Worm (Caenorhabditis elegans): Measurements from ENCODE around the gene mnp-1.

DNA sequence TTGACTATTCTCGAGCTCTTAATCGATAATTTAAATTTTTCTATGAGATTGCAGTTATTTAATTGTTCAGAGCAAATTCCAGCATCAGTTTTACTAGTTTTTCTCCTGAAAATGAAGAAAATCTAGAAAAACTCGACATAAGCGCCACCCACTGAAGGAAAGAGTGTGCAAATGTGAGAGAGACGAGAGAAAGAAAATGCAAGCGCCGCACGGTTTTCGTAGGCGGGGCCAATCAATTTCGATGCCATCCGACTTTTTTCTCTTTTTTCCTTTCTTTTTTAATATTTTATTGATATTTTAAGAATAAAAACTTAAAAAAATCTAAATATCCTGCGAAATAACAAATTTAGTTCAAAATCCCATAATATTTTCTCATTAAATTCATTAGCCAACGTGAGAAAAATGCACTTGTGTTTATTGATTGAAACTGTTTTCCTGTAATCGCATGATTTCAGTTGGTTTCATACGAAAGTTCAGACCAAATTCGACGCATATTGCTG, 23.8 kb upstream of the mnp-1 start, which contains the start of gene cdk-12:
- TF ChIP-seq ets-7 (tag; optimal IDR thresholded peaks at IDR 0.05) (no peak), scrt-1 (GFP tag; IDR thresholded peaks at IDR 0.05) (no peak), F13C5.2 (tag; optimal IDR thresholded peaks at IDR 0.05) (peak; percentile 11)
